Worm (Caenorhabditis elegans) whole organism, late embryonic: ENCODE results near the gene D1086.5.

Experiments
- K02D7.2 ChIP-seq: sonication (generic microtip); optimal IDR thresholded peaks from 2 replicates; lab custom pipeline; 2017; ENCODE audit warnings: mild to moderate bottlenecking, missing genetic modification characterization, missing compliant biosample characterization
- T23F11.4 ChIP-seq: fragments of 200-800 bp; sonication (Bioruptor generic); optimal IDR thresholded peaks from 2 replicates; lab custom pipeline; 2018; ENCODE audit warnings: mild to moderate bottlenecking, missing genetic modification characterization, missing compliant biosample characterization
- ama-1 ChIP-seq: fragments of 150-350 bp; optimal IDR thresholded peaks from 2 replicates; lab custom pipeline; 2014
- ceh-24 ChIP-seq: sonication (generic microtip); optimal IDR thresholded peaks from 2 replicates; lab custom pipeline; 2016; ENCODE audit warnings: mild to moderate bottlenecking, missing genetic modification characterization, missing compliant biosample characterization
- ceh-45 ChIP-seq: fragments of 200-800 bp; sonication (Bioruptor generic); IDR thresholded peaks from 2 replicates; pipeline ENCODE4 v1.3.6; 2022; ENCODE audit warnings: missing genetic modification reagents, missing genetic modification characterization, missing compliant biosample characterization
- fax-1 ChIP-seq: sonication (generic microtip); optimal IDR thresholded peaks from 2 replicates; lab custom pipeline; 2016; ENCODE audit warnings: missing genotype, missing genetic modification characterization, missing compliant biosample characterization
- fkh-10 ChIP-seq: fragments of 150-350 bp; optimal IDR thresholded peaks from 2 replicates; lab custom pipeline; 2014; ENCODE audit warnings: missing biosample characterization, missing genetic modification reagents, missing genetic modification characterization
- fkh-6 ChIP-seq: sonication (generic microtip); optimal IDR thresholded peaks from 2 replicates; lab custom pipeline; 2016; ENCODE audit warnings: missing genetic modification characterization, missing compliant biosample characterization
- lin-11 ChIP-seq: fragments of 200-800 bp; sonication (Bioruptor generic); optimal IDR thresholded peaks from 2 replicates; lab custom pipeline; 2018; ENCODE audit warnings: mild to moderate bottlenecking, missing genetic modification characterization, missing compliant biosample characterization
- nhr-11 ChIP-seq: fragments of 150-350 bp; optimal IDR thresholded peaks from 2 replicates; lab custom pipeline; 2014; ENCODE audit warnings: missing biosample characterization, missing genetic modification characterization
- pat-9 ChIP-seq: fragments of 200-800 bp; sonication (Bioruptor generic); optimal IDR thresholded peaks from 2 replicates; lab custom pipeline; 2018; ENCODE audit warnings: mild to moderate bottlenecking, missing genetic modification characterization, moderate library complexity, missing compliant biosample characterization
- pha-2 ChIP-seq: sonication (generic microtip); optimal IDR thresholded peaks from 2 replicates; lab custom pipeline; 2017; ENCODE audit warnings: mild to moderate bottlenecking, missing genetic modification characterization, missing compliant biosample characterization
- unc-42 ChIP-seq: sonication (generic microtip); optimal IDR thresholded peaks from 2 replicates; lab custom pipeline; 2016; ENCODE audit warnings: missing genotype, missing genetic modification characterization, missing compliant biosample characterization

DNA sequence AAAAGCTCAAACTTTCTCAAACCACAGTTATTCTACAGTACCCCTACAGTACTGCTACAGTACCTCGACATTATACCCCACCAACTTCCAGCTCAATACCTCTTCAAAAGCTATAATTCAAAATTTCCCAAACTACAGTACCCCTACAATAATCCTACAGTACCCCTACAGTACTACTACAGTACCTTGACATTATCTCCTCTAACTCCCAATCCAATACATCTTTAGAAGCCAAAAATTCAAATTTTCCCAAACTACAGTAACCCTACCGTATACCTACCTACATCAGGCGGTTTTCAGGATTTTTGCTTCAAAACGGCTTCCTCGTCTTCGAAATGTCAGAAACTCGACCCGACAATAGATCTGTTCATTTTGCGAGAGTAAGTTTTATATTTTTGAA is 32.6 kb downstream of the D1086.5 start, which contains the start of gene F58D12.3:
- no peak for TF ChIP-seq nhr-11 (tag; lab: Kevin White, UChicago)
- no peak for TF ChIP-seq pat-9 (tag; lab: Kevin White, UChicago)
- no peak for TF ChIP-seq T23F11.4
- no peak for TF ChIP-seq K02D7.2 (tag; lab: Kevin White, UChicago)
- TF ChIP-seq fkh-6, result no peak
- TF ChIP-seq ceh-45 (GFP tag; lab: Robert Waterston, UW), result no peak
- no peak for TF ChIP-seq ama-1 (lab: Kevin White, UChicago)
- TF ChIP-seq ceh-24 (tag; lab: Kevin White, UChicago), result no peak
- no peak for TF ChIP-seq unc-42 (tag; lab: Kevin White, UChicago)
- no peak for TF ChIP-seq lin-11 (tag; lab: Kevin White, UChicago)
- TF ChIP-seq fax-1 (tag; lab: Kevin White, UChicago), result no peak
- TF ChIP-seq pha-2 (tag; lab: Kevin White, UChicago), result no peak
- TF ChIP-seq fkh-10, result no peak
